Fruit fly (Drosophila melanogaster) whole organism, prepupa: ENCODE data around the gene Tpc1.

Experiments
- Blimp-1 ChIP-seq: fragments of 200-800 bp; sonication (Bioruptor generic); optimal IDR thresholded peaks from 3 replicates; lab custom pipeline; 2017; ENCODE audit warnings: missing biosample characterization, missing genetic modification characterization, mild to moderate bottlenecking, moderate library complexity, missing genetic modification reagents
- CG10631 ChIP-seq: fragments of 200-800 bp; sonication (Bioruptor generic); optimal IDR thresholded peaks from 2 replicates; lab custom pipeline; 2016; ENCODE audit warnings: missing biosample characterization, missing genetic modification characterization
- CG10669 ChIP-seq: fragments of 200-800 bp; sonication (Bioruptor generic); optimal IDR thresholded peaks from 3 replicates; lab custom pipeline; 2018; ENCODE audit warnings: missing biosample characterization, mild to moderate bottlenecking, missing genetic modification characterization, moderate library complexity
- CG11294 ChIP-seq: fragments of 200-800 bp; sonication (Bioruptor generic); IDR thresholded peaks from 2 replicates; pipeline ENCODE4 v1.3.6; 2022; ENCODE audit warnings: missing biosample characterization, missing genetic modification characterization
- CG11902 ChIP-seq: fragments of 200-800 bp; sonication (Bioruptor generic); optimal IDR thresholded peaks from 3 replicates; lab custom pipeline; 2016; ENCODE audit warnings: missing biosample characterization, missing genetic modification characterization
- CG1621 ChIP-seq: fragments of 200-800 bp; sonication (Bioruptor generic); optimal IDR thresholded peaks from 3 replicates; lab custom pipeline; 2018; ENCODE audit warnings: missing biosample characterization, mild to moderate bottlenecking, missing genetic modification characterization
- CG16779 ChIP-seq: fragments of 200-800 bp; sonication (Bioruptor generic); optimal IDR thresholded peaks from 3 replicates; lab custom pipeline; 2017; ENCODE audit warnings: missing biosample characterization, mild to moderate bottlenecking, missing genetic modification characterization
- CG3032 ChIP-seq: fragments of 200-800 bp; optimal IDR thresholded peaks from 2 replicates; lab custom pipeline; 2019; ENCODE audit warnings: missing biosample characterization, mild to moderate bottlenecking, missing genetic modification characterization, moderate library complexity
- CG31627 ChIP-seq: fragments of 200-800 bp; sonication (Bioruptor generic); optimal IDR thresholded peaks from 3 replicates; lab custom pipeline; 2016; ENCODE audit warnings: missing biosample characterization, missing genetic modification characterization
- CG32006 ChIP-seq: fragments of 200-800 bp; sonication (Bioruptor generic); optimal IDR thresholded peaks from 3 replicates; lab custom pipeline; 2017; ENCODE audit warnings: missing biosample characterization, mild to moderate bottlenecking, missing genetic modification characterization
- CG34406 ChIP-seq: fragments of 200-800 bp; sonication (Bioruptor generic); optimal IDR thresholded peaks from 3 replicates; lab custom pipeline; 2016; ENCODE audit warnings: missing biosample characterization, missing genetic modification characterization
- CG3919 ChIP-seq: fragments of 200-800 bp; sonication (Bioruptor generic); optimal IDR thresholded peaks from 3 replicates; lab custom pipeline; 2016; ENCODE audit warnings: missing biosample characterization, missing genetic modification characterization
- CG6163 ChIP-seq: fragments of 200-800 bp; sonication (Bioruptor generic); IDR thresholded peaks from 3 replicates; pipeline ENCODE4 v1.3.6; 2022; ENCODE audit warnings: missing biosample characterization, missing genetic modification characterization
- CG6276 ChIP-seq: fragments of 200-800 bp; sonication (Bioruptor generic); optimal IDR thresholded peaks from 2 replicates; lab custom pipeline; 2017; ENCODE audit warnings: missing biosample characterization, mild to moderate bottlenecking, missing genetic modification characterization
- CG6808 ChIP-seq: fragments of 200-800 bp; sonication (Bioruptor generic); optimal IDR thresholded peaks from 3 replicates; lab custom pipeline; 2017; ENCODE audit warnings: missing biosample characterization, missing genetic modification characterization, mild to moderate bottlenecking, moderate library complexity, missing genetic modification reagents
- CG6854 ChIP-seq: fragments of 200-800 bp; sonication (Bioruptor generic); optimal IDR thresholded peaks from 2 replicates; lab custom pipeline; 2017; ENCODE audit warnings: missing biosample characterization, mild to moderate bottlenecking, missing genetic modification characterization
- CG7368 ChIP-seq: fragments of 200-800 bp; sonication (Bioruptor generic); optimal IDR thresholded peaks from 3 replicates; lab custom pipeline; 2016; ENCODE audit warnings: missing biosample characterization, missing genetic modification characterization
- CG8119 ChIP-seq: fragments of 200-800 bp; sonication (Bioruptor generic); IDR thresholded peaks from 3 replicates; pipeline ENCODE4 v1.3.6; 2022; ENCODE audit warnings: missing biosample characterization, missing genetic modification characterization
- CG8319 ChIP-seq: fragments of 200-800 bp; sonication (Bioruptor generic); optimal IDR thresholded peaks from 3 replicates; lab custom pipeline; 2016; ENCODE audit warnings: missing biosample characterization, missing genetic modification characterization
- CG8632 ChIP-seq: fragments of 200-800 bp; sonication (Bioruptor generic); optimal IDR thresholded peaks from 3 replicates; lab custom pipeline; 2016; ENCODE audit warnings: missing biosample characterization, missing genetic modification characterization
- CG9139 ChIP-seq: fragments of 200-800 bp; sonication (Bioruptor generic); optimal IDR thresholded peaks from 3 replicates; lab custom pipeline; 2017; ENCODE audit warnings: missing biosample characterization, mild to moderate bottlenecking, missing genetic modification characterization
- Eip78C ChIP-seq: fragments of 200-800 bp; sonication (Bioruptor generic); peaks from one replicate; lab custom pipeline; 2016; ENCODE audit warnings: missing biosample characterization, missing genetic modification characterization
- Eip93F ChIP-seq: fragments of 200-800 bp; sonication (Bioruptor generic); optimal IDR thresholded peaks from 2 replicates; lab custom pipeline; 2016; ENCODE audit warnings: missing biosample characterization, mild to moderate bottlenecking, missing genetic modification characterization
- Ets21C ChIP-seq: fragments of 200-800 bp; sonication (Bioruptor generic); optimal IDR thresholded peaks from 3 replicates; lab custom pipeline; 2016; ENCODE audit warnings: missing biosample characterization, missing genetic modification characterization
- Ets96B ChIP-seq: fragments of 200-800 bp; optimal IDR thresholded peaks from 2 replicates; lab custom pipeline; 2019; ENCODE audit warnings: missing biosample characterization, mild to moderate bottlenecking, missing genetic modification characterization, moderate library complexity
- Gug ChIP-seq: fragments of 200-800 bp; sonication (Bioruptor generic); IDR thresholded peaks from 2 replicates; pipeline ENCODE4 v1.3.6; 2022; ENCODE audit warnings: missing biosample characterization, missing genetic modification characterization
- Hr38 ChIP-seq: sonication (Bioruptor generic); optimal IDR thresholded peaks from 2 replicates; lab custom pipeline; 2016; ENCODE audit warnings: missing biosample characterization, missing genetic modification characterization
- Hr39 ChIP-seq: fragments of 200-800 bp; sonication (Bioruptor generic); optimal IDR thresholded peaks from 2 replicates; lab custom pipeline; 2016; ENCODE audit warnings: missing biosample characterization, missing genetic modification characterization
- Hr4 ChIP-seq: fragments of 200-800 bp; sonication (Bioruptor generic); optimal IDR thresholded peaks from 3 replicates; lab custom pipeline; 2016; ENCODE audit warnings: missing biosample characterization, missing genetic modification characterization
- OdsH ChIP-seq: fragments of 200-800 bp; sonication (Bioruptor generic); optimal IDR thresholded peaks from 3 replicates; lab custom pipeline; 2016; ENCODE audit warnings: missing biosample characterization, missing genetic modification characterization
- Sox102F ChIP-seq: fragments of 200-800 bp; sonication (Bioruptor generic); optimal IDR thresholded peaks from 2 replicates; lab custom pipeline; 2016; ENCODE audit warnings: missing biosample characterization, mild to moderate bottlenecking, missing genetic modification characterization
- Sox14 ChIP-seq: fragments of 200-800 bp; sonication (Bioruptor generic); optimal IDR thresholded peaks from 3 replicates; lab custom pipeline; 2016; ENCODE audit warnings: missing biosample characterization, missing genetic modification characterization
- achi ChIP-seq: fragments of 200-800 bp; sonication (Bioruptor generic); optimal IDR thresholded peaks from 3 replicates; lab custom pipeline; 2016; ENCODE audit warnings: missing biosample characterization, missing genetic modification characterization
- cyc ChIP-seq: fragments of 200-800 bp; sonication (Bioruptor generic); optimal IDR thresholded peaks from 3 replicates; lab custom pipeline; 2016; ENCODE audit warnings: missing biosample characterization, missing genetic modification characterization
- dac ChIP-seq: fragments of 200-800 bp; sonication (Bioruptor generic); optimal IDR thresholded peaks from 2 replicates; lab custom pipeline; 2017; ENCODE audit warnings: missing biosample characterization, mild to moderate bottlenecking, missing genetic modification characterization
- eg ChIP-seq: fragments of 200-800 bp; sonication (Bioruptor generic); IDR thresholded peaks from 3 replicates; pipeline ENCODE4 v1.3.6; 2022; ENCODE audit warnings: missing biosample characterization, missing genetic modification characterization
- fd85E ChIP-seq: fragments of 200-800 bp; sonication (Bioruptor generic); optimal IDR thresholded peaks from 3 replicates; lab custom pipeline; 2016; ENCODE audit warnings: missing biosample characterization, missing genetic modification characterization
- fkh ChIP-seq: fragments of 200-800 bp; sonication (Bioruptor generic); optimal IDR thresholded peaks from 3 replicates; lab custom pipeline; 2017; ENCODE audit warnings: missing biosample characterization, mild to moderate bottlenecking, missing genetic modification characterization, moderate library complexity
- lz ChIP-seq: fragments of 200-800 bp; sonication (Bioruptor generic); optimal IDR thresholded peaks from 3 replicates; lab custom pipeline; 2016; ENCODE audit warnings: missing biosample characterization, missing genetic modification characterization
- net ChIP-seq: fragments of 200-800 bp; sonication (Bioruptor generic); optimal IDR thresholded peaks from 3 replicates; lab custom pipeline; 2016; ENCODE audit warnings: missing biosample characterization, missing genetic modification characterization
- pdm3 ChIP-seq: fragments of 200-800 bp; sonication (Bioruptor generic); optimal IDR thresholded peaks from 3 replicates; lab custom pipeline; 2016; ENCODE audit warnings: missing biosample characterization, missing genetic modification characterization
- salr ChIP-seq, 2 experiments: fragments of 200-800 bp; sonication (Bioruptor generic); optimal IDR thresholded peaks; 3 replicates each; lab custom pipeline; 2016 to 2018; ENCODE audit warnings: missing biosample characterization in 2 of 2, missing genetic modification characterization in 2 of 2, mild to moderate bottlenecking in 1 of 2
- spab ChIP-seq: fragments of 200-800 bp; sonication (Bioruptor generic); optimal IDR thresholded peaks from 2 replicates; lab custom pipeline; 2017; ENCODE audit warnings: missing biosample characterization, mild to moderate bottlenecking, missing genetic modification characterization, missing genetic modification reagents
- vri ChIP-seq: fragments of 200-800 bp; sonication (Bioruptor generic); optimal IDR thresholded peaks from 3 replicates; lab custom pipeline; 2016; ENCODE audit warnings: missing biosample characterization, mild to moderate bottlenecking, missing genetic modification characterization

Tpc1 gene

DNA sequence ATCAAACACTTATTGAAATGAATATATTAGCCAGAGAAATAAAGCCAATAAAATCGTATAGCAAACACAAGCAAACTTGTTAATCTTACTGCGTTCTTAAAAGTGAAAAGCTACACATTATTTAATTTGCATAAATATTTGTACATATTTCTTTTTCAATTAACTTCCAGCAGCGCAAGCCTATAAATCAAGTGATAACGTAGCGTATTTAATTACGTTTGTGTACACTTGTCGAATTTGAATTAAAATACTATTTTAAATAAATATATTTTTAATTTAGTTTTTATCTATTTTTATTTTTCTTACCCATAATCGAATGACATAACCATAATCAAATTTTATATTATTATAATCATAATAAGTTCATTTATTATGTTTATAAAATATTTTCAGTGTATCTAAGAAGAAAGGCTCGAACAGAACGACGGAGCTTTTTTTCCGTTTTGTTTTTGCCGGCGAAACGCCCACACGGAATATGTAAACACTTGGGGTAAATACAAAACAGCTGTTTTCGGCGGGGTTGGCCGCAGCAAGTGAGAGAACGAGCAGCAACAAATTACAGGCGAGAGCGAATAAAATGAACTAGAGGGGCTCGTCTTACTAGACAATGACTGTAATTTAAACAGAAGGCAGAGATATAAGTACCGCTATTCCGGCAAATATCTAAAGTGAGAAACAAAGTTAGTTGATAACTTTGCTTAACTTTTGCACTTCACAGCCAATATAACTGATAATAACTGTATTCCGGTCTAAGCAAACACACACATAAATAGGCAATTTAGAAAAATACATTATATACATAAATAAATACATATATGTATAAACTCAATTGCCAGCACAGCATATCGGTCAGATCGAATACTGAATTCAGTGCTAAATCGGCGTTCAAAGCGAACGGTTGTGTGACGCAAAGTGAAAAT lies 6.2 kb downstream of the Tpc1 start, which contains the start of gene Sodh2 (continued):
- TF ChIP-seq Eip78C (peak; percentile 85), CG16779 (peak; percentile 45), CG1621 (tag; lab: Kevin White, UChicago) (no peak), Eip93F (GFP tag; lab: Kevin White, UChicago) (peak; percentile 50), Gug (GFP tag; lab: Robert Waterston, UW) (peak; percentile 53; the same call in 1 of the 2 replicates), Blimp-1 (peak; percentile 48), CG11902 (GFP tag; lab: Kevin White, UChicago) (no peak), CG8119 (GFP tag; lab: Robert Waterston, UW) (peak; percentile 76), CG10631 (peak; percentile 12), fd85E (GFP tag; lab: Kevin White, UChicago) (no peak)

DNA sequence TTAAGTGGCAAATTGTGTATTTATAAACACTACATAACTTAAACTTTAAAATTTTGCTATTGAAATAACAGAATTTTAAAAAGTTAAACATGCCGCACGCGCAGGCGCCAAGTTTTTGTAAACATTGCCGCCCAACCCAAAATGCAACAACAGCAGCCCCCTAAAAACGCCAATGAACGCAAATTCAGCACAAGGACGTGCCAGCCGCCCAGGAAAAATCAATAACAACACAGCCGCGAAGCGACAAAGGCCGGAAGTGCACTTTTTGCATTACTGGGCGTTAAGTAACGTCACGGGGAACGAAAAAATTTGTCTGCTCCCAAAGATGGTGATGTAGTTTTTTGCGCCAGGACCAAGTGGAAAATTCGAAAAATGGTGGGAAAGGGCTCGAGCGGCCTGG lies 9.2 kb downstream of the Tpc1 start, which contains the start of gene CG4596:
Gene CG4596 (plus strand): TSS at position 219 of the 400 bp plus-strand sequence.
- TF ChIP-seq CG10631 (no peak), fkh (GFP tag; lab: Kevin White, UChicago) (no peak), CG6808 (GFP tag; lab: Kevin White, UChicago) (no peak), lz (GFP tag; lab: Kevin White, UChicago) (no peak), CG16779 (no peak), CG31627 (no peak), cyc (no peak), salr (GFP tag; optimal IDR thresholded peaks at IDR 0.05; lab: Kevin White, UChicago) (no peak), Ets21C (GFP tag; lab: Kevin White, UChicago) (no peak), CG11294 (GFP tag; lab: Robert Waterston, UW) (no peak), spab (GFP tag; lab: Kevin White, UChicago) (no peak), Sox14 (GFP tag; lab: Kevin White, UChicago) (no peak), CG32006 (no peak)
- TF ChIP-seq, all 60 proteins: peak for 0

dm6 chr3R:10872148-10872783 lies 9.7 kb downstream of the Tpc1 start, which contains the start of gene Fdh:
Fdh (minus strand) TSS chr3R:10872381.
- TF ChIP-seq CG16779 = peak; percentile 31
- TF ChIP-seq pdm3 (GFP tag; lab: Kevin White, UChicago) = no peak
- no peak for TF ChIP-seq Ets21C (GFP tag; lab: Kevin White, UChicago)
- no peak for TF ChIP-seq Sox102F (GFP tag; lab: Kevin White, UChicago)
- peak; percentile 18 for TF ChIP-seq CG7368
- no peak for TF ChIP-seq net (GFP tag; lab: Kevin White, UChicago)
- no peak for TF ChIP-seq Gug (GFP tag; lab: Robert Waterston, UW)
- peak; percentile 40 for TF ChIP-seq Hr39 (GFP tag; lab: Kevin White, UChicago)
- no peak for TF ChIP-seq CG8319
- TF ChIP-seq Hr38 (GFP tag; lab: Kevin White, UChicago) = no peak
- no peak for TF ChIP-seq CG9139 (GFP tag; lab: Kevin White, UChicago)
- TF ChIP-seq achi = peak; percentile 51
- TF ChIP-seq CG10669 (GFP tag; lab: Kevin White, UChicago) = peak; percentile 45
- no peak for TF ChIP-seq CG11902 (GFP tag; lab: Kevin White, UChicago)
- TF ChIP-seq CG3032 = peak; percentile 54
- TF ChIP-seq vri = peak; percentile 32
- peak; percentile 36 for TF ChIP-seq Ets96B (tag; lab: Kevin White, UChicago)
- no peak for TF ChIP-seq cyc
- TF ChIP-seq CG6276 (GFP tag; lab: Kevin White, UChicago) = no peak
- peak; percentile 58 for TF ChIP-seq CG6854 (GFP tag; lab: Kevin White, UChicago)
- peak; percentile 22 for TF ChIP-seq CG8632 (GFP tag; lab: Kevin White, UChicago)
- TF ChIP-seq eg (GFP tag; lab: Robert Waterston, UW) = peak; percentile 40; the same call in 1 of the 3 replicates
- TF ChIP-seq Hr4 (GFP tag; lab: Kevin White, UChicago) = peak; percentile 54
- no peak for TF ChIP-seq dac
- TF ChIP-seq CG6163 = peak; percentile 50; the same call in 1 of the 3 replicates
- peak; percentile 54 for TF ChIP-seq CG34406 (GFP tag; lab: Kevin White, UChicago)
- TF ChIP-seq fd85E (GFP tag; lab: Kevin White, UChicago) = no peak
- TF ChIP-seq CG3919 (GFP tag; lab: Kevin White, UChicago) = peak; percentile 48
- peak; percentile 56 for TF ChIP-seq OdsH
- no peak for TF ChIP-seq CG11294 (GFP tag; lab: Robert Waterston, UW)
- peak; percentile 66 for TF ChIP-seq lz (GFP tag; lab: Kevin White, UChicago)
- no peak for TF ChIP-seq salr (GFP tag; optimal IDR thresholded peaks at IDR 0.05; lab: Kevin White, UChicago)
